Fruit fly (Drosophila melanogaster) whole organism, embryonic: ENCODE data around the gene Spec2.

Source experiments
- Aef1 ChIP-seq: fragments of 200-800 bp; sonication (Bioruptor generic); IDR thresholded peaks from 3 replicates; pipeline ENCODE4 v1.3.6; 2022; ENCODE audit warnings: missing biosample characterization, missing genetic modification characterization
- Antp ChIP-seq: fragments of 200-800 bp; sonication (Bioruptor generic); optimal IDR thresholded peaks from 3 replicates; lab custom pipeline; 2016; ENCODE audit warnings: missing biosample characterization, missing genetic modification characterization
- B-H1 ChIP-seq: fragments of 200-800 bp; sonication (Bioruptor generic); IDR thresholded peaks from 3 replicates; pipeline ENCODE4 v1.3.6; 2022; ENCODE audit warnings: missing biosample characterization, missing genetic modification characterization
- B-H2 ChIP-seq: fragments of 200-800 bp; sonication (Bioruptor generic); optimal IDR thresholded peaks from 2 replicates; lab custom pipeline; 2018; ENCODE audit warnings: missing biosample characterization, mild to moderate bottlenecking, missing genetic modification characterization
- C15 ChIP-seq: fragments of 200-800 bp; sonication (Bioruptor generic); IDR thresholded peaks from 3 replicates; pipeline ENCODE4 v1.3.6; 2022; ENCODE audit warnings: missing biosample characterization, missing genetic modification characterization
- CG10274 ChIP-seq: fragments of 200-800 bp; sonication (Bioruptor generic); optimal IDR thresholded peaks from 3 replicates; lab custom pipeline; 2017; ENCODE audit warnings: missing biosample characterization, mild to moderate bottlenecking, missing genetic modification characterization
- CG13894 ChIP-seq: fragments of 200-800 bp; sonication (Bioruptor generic); optimal IDR thresholded peaks from 3 replicates; lab custom pipeline; 2018; ENCODE audit warnings: missing biosample characterization, mild to moderate bottlenecking, missing genetic modification characterization, moderate library complexity
- CG17359 ChIP-seq: fragments of 200-800 bp; sonication (Bioruptor generic); optimal IDR thresholded peaks from 3 replicates; lab custom pipeline; 2018; ENCODE audit warnings: missing biosample characterization, mild to moderate bottlenecking, missing genetic modification characterization, moderate library complexity
- CG18476 ChIP-seq: fragments of 200-800 bp; sonication (Bioruptor generic); optimal IDR thresholded peaks from 2 replicates; lab custom pipeline; 2016; ENCODE audit warnings: missing biosample characterization, mild to moderate bottlenecking, missing genetic modification characterization
- CG2678 ChIP-seq: fragments of 200-800 bp; sonication (Bioruptor generic); optimal IDR thresholded peaks from 3 replicates; lab custom pipeline; 2019; ENCODE audit warnings: missing biosample characterization, mild to moderate bottlenecking, missing genetic modification characterization, moderate library complexity
- CG33557 ChIP-seq: fragments of 200-800 bp; sonication (Bioruptor generic); optimal IDR thresholded peaks from 2 replicates; lab custom pipeline; 2019; ENCODE audit warnings: missing biosample characterization, mild to moderate bottlenecking, missing genetic modification characterization, moderate library complexity
- CG3847 ChIP-seq: fragments of 200-800 bp; sonication (Bioruptor generic); IDR thresholded peaks from 2 replicates; pipeline ENCODE4 v1.3.6; 2022; ENCODE audit warnings: missing biosample characterization, missing genetic modification characterization
- CG4424 ChIP-seq: fragments of 200-800 bp; sonication (Bioruptor generic); optimal IDR thresholded peaks from 3 replicates; lab custom pipeline; 2016; ENCODE audit warnings: missing biosample characterization, missing genetic modification characterization
- CG6175 ChIP-seq: fragments of 200-800 bp; sonication (Bioruptor generic); IDR thresholded peaks from 3 replicates; pipeline ENCODE4 v1.3.6; 2022; ENCODE audit warnings: missing biosample characterization, missing genetic modification characterization
- CG7928 ChIP-seq: fragments of 200-800 bp; sonication (Bioruptor generic); optimal IDR thresholded peaks from 2 replicates; lab custom pipeline; 2017; ENCODE audit warnings: missing biosample characterization, mild to moderate bottlenecking, missing genetic modification characterization
- CG8281 ChIP-seq: fragments of 200-800 bp; sonication (Bioruptor generic); optimal IDR thresholded peaks from 2 replicates; lab custom pipeline; 2018; ENCODE audit warnings: missing biosample characterization, mild to moderate bottlenecking, missing genetic modification characterization, moderate library complexity
- CG8944 ChIP-seq: fragments of 200-800 bp; sonication (Bioruptor generic); optimal IDR thresholded peaks from 3 replicates; lab custom pipeline; 2016; ENCODE audit warnings: missing biosample characterization, missing genetic modification characterization
- CG9727 ChIP-seq: fragments of 200-800 bp; sonication (Bioruptor generic); optimal IDR thresholded peaks from 3 replicates; lab custom pipeline; 2017; ENCODE audit warnings: missing biosample characterization, mild to moderate bottlenecking, missing genetic modification characterization
- Camta ChIP-seq: fragments of 200-800 bp; sonication (Bioruptor generic); optimal IDR thresholded peaks from 2 replicates; lab custom pipeline; 2016; ENCODE audit warnings: missing biosample characterization, missing genetic modification characterization
- Chrac-16 ChIP-seq: fragments of 200-800 bp; sonication (Bioruptor generic); optimal IDR thresholded peaks from 3 replicates; lab custom pipeline; 2016; ENCODE audit warnings: missing biosample characterization, missing genetic modification characterization
- Dll ChIP-seq: fragments of 200-800 bp; sonication (Bioruptor generic); IDR thresholded peaks from 4 replicates; pipeline ENCODE4 v1.3.6; 2022; ENCODE audit warnings: missing biosample characterization, missing genetic modification characterization; ENCODE audit not compliant: partially characterized antibody
- Dp ChIP-seq: fragments of 200-800 bp; sonication (Bioruptor generic); optimal IDR thresholded peaks from 2 replicates; lab custom pipeline; 2018; ENCODE audit warnings: missing biosample characterization, mild to moderate bottlenecking, missing genetic modification characterization, moderate library complexity
- H15 ChIP-seq: fragments of 200-800 bp; sonication (Bioruptor generic); IDR thresholded peaks from 3 replicates; pipeline ENCODE4 v1.3.6; 2022; ENCODE audit warnings: missing biosample characterization, missing genetic modification characterization
- Hey ChIP-seq: fragments of 200-800 bp; sonication (Bioruptor generic); optimal IDR thresholded peaks from 3 replicates; lab custom pipeline; 2018; ENCODE audit warnings: missing biosample characterization, mild to moderate bottlenecking, missing genetic modification characterization
- Hmx ChIP-seq: fragments of 200-800 bp; sonication (Bioruptor generic); optimal IDR thresholded peaks from 2 replicates; lab custom pipeline; 2016; ENCODE audit warnings: missing biosample characterization, missing genetic modification characterization
- Hr3 ChIP-seq: fragments of 200-800 bp; sonication (Bioruptor generic); optimal IDR thresholded peaks from 3 replicates; lab custom pipeline; 2016; ENCODE audit warnings: missing biosample characterization, missing genetic modification characterization
- Jarid2 ChIP-seq: fragments of 200-800 bp; sonication (Bioruptor generic); optimal IDR thresholded peaks from 3 replicates; lab custom pipeline; 2017; ENCODE audit warnings: mild to moderate bottlenecking, missing biosample characterization, missing genetic modification reagents, missing genetic modification characterization
- Lhr ChIP-seq: fragments of 200-800 bp; sonication (Bioruptor generic); optimal IDR thresholded peaks from 3 replicates; lab custom pipeline; 2017; ENCODE audit warnings: mild to moderate bottlenecking, missing biosample characterization, missing genetic modification reagents, missing genetic modification characterization
- MTF-1 ChIP-seq: fragments of 200-800 bp; sonication (Bioruptor generic); optimal IDR thresholded peaks from 2 replicates; lab custom pipeline; 2018; ENCODE audit warnings: missing biosample characterization, mild to moderate bottlenecking, missing genetic modification characterization, borderline replicate concordance
- NfI ChIP-seq: fragments of 200-800 bp; sonication (Bioruptor generic); optimal IDR thresholded peaks from 3 replicates; lab custom pipeline; 2018; ENCODE audit warnings: missing biosample characterization, mild to moderate bottlenecking, missing genetic modification characterization, moderate library complexity
- PHDP ChIP-seq: fragments of 200-800 bp; sonication (Bioruptor generic); optimal IDR thresholded peaks from 3 replicates; lab custom pipeline; 2018; ENCODE audit warnings: missing biosample characterization, mild to moderate bottlenecking, missing genetic modification characterization, moderate library complexity
- amos ChIP-seq: fragments of 200-800 bp; sonication (Bioruptor generic); IDR thresholded peaks from 2 replicates; pipeline ENCODE4 v1.3.6; 2022; ENCODE audit warnings: missing biosample characterization, missing genetic modification characterization; ENCODE audit not compliant: partially characterized antibody
- cg ChIP-seq: fragments of 200-800 bp; sonication (Bioruptor generic); optimal IDR thresholded peaks from 3 replicates; lab custom pipeline; 2019; ENCODE audit warnings: missing biosample characterization, mild to moderate bottlenecking, missing genetic modification characterization, moderate library complexity
- chif ChIP-seq, 2 experiments: fragments of 200-800 bp; sonication (Bioruptor generic); optimal IDR thresholded peaks; 3 replicates each; lab custom pipeline; 2016; ENCODE audit warnings: missing biosample characterization in 2 of 2, missing genetic modification characterization in 2 of 2
- crc ChIP-seq: fragments of 200-800 bp; sonication (Bioruptor generic); optimal IDR thresholded peaks from 2 replicates; lab custom pipeline; 2016; ENCODE audit warnings: missing biosample characterization, missing genetic modification characterization
- exex ChIP-seq: fragments of 200-800 bp; sonication (Bioruptor generic); optimal IDR thresholded peaks from 4 replicates; lab custom pipeline; 2018; ENCODE audit warnings: missing biosample characterization, mild to moderate bottlenecking, missing genetic modification characterization, moderate library complexity
- fd3F ChIP-seq: fragments of 200-800 bp; sonication (Bioruptor generic); optimal IDR thresholded peaks from 2 replicates; lab custom pipeline; 2018; ENCODE audit warnings: missing biosample characterization, mild to moderate bottlenecking, missing genetic modification characterization, moderate library complexity
- ftz-f1 ChIP-seq: fragments of 200-800 bp; sonication (Bioruptor generic); optimal IDR thresholded peaks from 2 replicates; lab custom pipeline; 2016; ENCODE audit warnings: missing biosample characterization, missing genetic modification characterization
- fu2 ChIP-seq: fragments of 200-800 bp; sonication (Bioruptor generic); optimal IDR thresholded peaks from 2 replicates; lab custom pipeline; 2016; ENCODE audit warnings: missing biosample characterization, missing genetic modification characterization
- gcm2 ChIP-seq: fragments of 200-800 bp; sonication (Bioruptor generic); optimal IDR thresholded peaks from 2 replicates; lab custom pipeline; 2016; ENCODE audit warnings: missing biosample characterization, missing genetic modification characterization
- gfzf ChIP-seq: fragments of 200-800 bp; sonication (Bioruptor generic); optimal IDR thresholded peaks from 2 replicates; lab custom pipeline; 2016; ENCODE audit warnings: missing biosample characterization, mild to moderate bottlenecking, missing genetic modification characterization, moderate library complexity
- gro ChIP-seq: fragments of 200-800 bp; sonication (Bioruptor generic); optimal IDR thresholded peaks from 2 replicates; lab custom pipeline; 2016; ENCODE audit warnings: missing biosample characterization, missing genetic modification characterization
- gsb ChIP-seq: fragments of 200-800 bp; sonication (Bioruptor generic); IDR thresholded peaks from 2 replicates; pipeline ENCODE4 v1.3.6; 2022; ENCODE audit warnings: missing biosample characterization, missing genetic modification characterization
- hth ChIP-seq: fragments of >200 bp; optimal IDR thresholded peaks from 2 replicates; lab custom pipeline; 2017; ENCODE audit warnings: inconsistent platforms
- insv ChIP-seq, 2 experiments: fragments of 200-800 bp; sonication (Bioruptor generic); optimal IDR thresholded peaks; 3 replicates each; lab custom pipeline; 2016 to 2018; ENCODE audit warnings: missing biosample characterization in 2 of 2, missing genetic modification characterization in 2 of 2
- nmo ChIP-seq: fragments of 200-800 bp; sonication (Bioruptor generic); optimal IDR thresholded peaks from 2 replicates; lab custom pipeline; 2018; ENCODE audit warnings: missing biosample characterization, mild to moderate bottlenecking, missing genetic modification characterization, moderate library complexity
- so ChIP-seq: fragments of 200-800 bp; sonication (Bioruptor generic); IDR thresholded peaks from 3 replicates; pipeline ENCODE4 v1.3.6; 2022; ENCODE audit warnings: missing biosample characterization, missing genetic modification characterization
- sqz ChIP-seq: fragments of 200-800 bp; sonication (Bioruptor generic); optimal IDR thresholded peaks from 3 replicates; lab custom pipeline; 2018; ENCODE audit warnings: missing biosample characterization, mild to moderate bottlenecking, missing genetic modification characterization
- twi ChIP-seq: fragments of 200-800 bp; optimal IDR thresholded peaks from 2 replicates; lab custom pipeline; 2019; ENCODE audit warnings: missing biosample characterization, mild to moderate bottlenecking, missing genetic modification characterization, moderate library complexity
- unpg ChIP-seq: fragments of 200-800 bp; sonication (Bioruptor generic); optimal IDR thresholded peaks from 3 replicates; lab custom pipeline; 2018; ENCODE audit warnings: missing biosample characterization, mild to moderate bottlenecking, missing genetic modification characterization, moderate library complexity
- wek ChIP-seq: fragments of 200-800 bp; sonication (Bioruptor generic); optimal IDR thresholded peaks from 3 replicates; lab custom pipeline; 2018; ENCODE audit warnings: missing biosample characterization, mild to moderate bottlenecking, missing genetic modification characterization, moderate library complexity

The Spec2 gene

DNA sequence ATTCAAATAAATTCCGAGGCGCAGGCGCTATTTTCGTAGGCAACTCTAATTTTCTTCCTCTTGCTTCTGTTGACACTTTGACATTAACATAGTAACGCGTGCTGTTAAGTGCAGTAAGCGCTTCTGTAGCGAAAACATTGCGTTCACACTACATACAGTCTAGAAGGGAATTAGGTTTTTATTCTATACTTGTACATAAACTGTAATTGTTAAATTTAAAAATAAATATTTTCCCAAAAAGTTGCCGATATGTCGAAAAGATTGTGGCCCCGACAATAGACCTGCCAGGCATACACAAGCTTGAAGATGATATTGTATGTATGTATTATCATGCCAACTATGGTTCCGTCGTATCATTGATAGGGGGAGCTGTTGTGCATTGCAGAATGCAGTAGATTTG is 17.4 kb downstream of the Spec2 start, which contains the start of gene asl:
Gene asl, minus strand, starts transcription at position 67 of the 400 bp plus-strand sequence.
- TF ChIP-seq NfI, result peak; percentile 71
- TF ChIP-seq Camta (GFP tag; lab: Kevin White, UChicago), result peak; percentile 56
- TF ChIP-seq Dll (GFP tag; lab: Robert Waterston, UW), result no peak
- no peak for TF ChIP-seq CG2678 (tag; lab: Kevin White, UChicago)
- TF ChIP-seq PHDP (tag; lab: Kevin White, UChicago), result peak; percentile 63
- TF ChIP-seq crc (GFP tag; lab: Kevin White, UChicago), result peak; percentile 49
- peak; percentile 42 for TF ChIP-seq CG33557
- TF ChIP-seq CG4424 (GFP tag; lab: Kevin White, UChicago), result peak; percentile 75
- peak; percentile 72 for TF ChIP-seq unpg (GFP tag; lab: Kevin White, UChicago)
- peak; percentile 55 for TF ChIP-seq Chrac-16 (GFP tag; lab: Kevin White, UChicago)
- TF ChIP-seq gfzf (GFP tag; lab: Kevin White, UChicago), result peak; percentile 37
- TF ChIP-seq twi (tag; lab: Kevin White, UChicago), result peak; percentile 62
- peak; percentile 41 for TF ChIP-seq cg (GFP tag; lab: Kevin White, UChicago)
- no peak for TF ChIP-seq CG10274 (GFP tag; lab: Kevin White, UChicago)
- TF ChIP-seq Hr3 (GFP tag; lab: Kevin White, UChicago), result peak; percentile 64
- TF ChIP-seq CG17359 (tag; lab: Kevin White, UChicago), result peak; percentile 70
- peak; percentile 31 for TF ChIP-seq fu2
- peak; percentile 51 for TF ChIP-seq gro (GFP tag; lab: Kevin White, UChicago)
- TF ChIP-seq B-H2, result peak; percentile 33
- TF ChIP-seq hth (lab: Kevin White, UChicago), result no peak
- peak; percentile 25 for TF ChIP-seq fd3F
- peak; percentile 50 for TF ChIP-seq CG18476 (GFP tag; lab: Kevin White, UChicago)
- TF ChIP-seq insv (GFP tag; optimal IDR thresholded peaks at IDR 0.05; lab: Kevin White, UChicago), result peak in 1 of 2 experiments; percentile 77
- no peak for TF ChIP-seq CG7928 (GFP tag; lab: Kevin White, UChicago)
- TF ChIP-seq Antp, result peak; percentile 41
- TF ChIP-seq CG9727, result peak; percentile 41
- peak; percentile 33 for TF ChIP-seq CG8944 (GFP tag; lab: Kevin White, UChicago)
- no peak for TF ChIP-seq B-H1 (GFP tag; lab: Robert Waterston, UW)
- TF ChIP-seq exex (tag; lab: Kevin White, UChicago), result no peak
- peak; percentile 50 for TF ChIP-seq wek
- no peak for TF ChIP-seq ftz-f1
- peak; percentile 8 to 59 for TF ChIP-seq chif (GFP tag; optimal IDR thresholded peaks at IDR 0.05; lab: Kevin White, UChicago)
- no peak for TF ChIP-seq Hey
- TF ChIP-seq Hmx (GFP tag; lab: Kevin White, UChicago), result no peak
- TF ChIP-seq CG8281 (tag; lab: Kevin White, UChicago), result no peak
- TF ChIP-seq CG13894 (tag; lab: Kevin White, UChicago), result peak; percentile 68
- TF ChIP-seq Aef1 (GFP tag; lab: Robert Waterston, UW), result no peak; the same call in 2 of the 3 replicates
- TF ChIP-seq Lhr (GFP tag; lab: Kevin White, UChicago), result peak; percentile 59
- TF ChIP-seq H15 (GFP tag; lab: Robert Waterston, UW), result no peak
- no peak for TF ChIP-seq so (GFP tag; lab: Robert Waterston, UW)
- TF ChIP-seq Jarid2 (GFP tag; lab: Kevin White, UChicago), result no peak
- no peak for TF ChIP-seq amos
- TF ChIP-seq gsb (GFP tag; lab: Robert Waterston, UW), result no peak
- TF ChIP-seq sqz (GFP tag; lab: Kevin White, UChicago), result no peak
- TF ChIP-seq gcm2, result no peak
- TF ChIP-seq CG6175, result no peak
- TF ChIP-seq CG3847, result peak; percentile 55
- no peak for TF ChIP-seq C15 (GFP tag; lab: Robert Waterston, UW)
- peak; percentile 81 for TF ChIP-seq nmo (GFP tag; lab: Kevin White, UChicago)
- TF ChIP-seq MTF-1 (GFP tag; lab: Kevin White, UChicago), result no peak
- peak; percentile 84 for TF ChIP-seq Dp (GFP tag; lab: Kevin White, UChicago)
